Worm (Caenorhabditis elegans): Measurements from ENCODE around the gene fbxa-14.

Gene fbxa-14

DNA sequence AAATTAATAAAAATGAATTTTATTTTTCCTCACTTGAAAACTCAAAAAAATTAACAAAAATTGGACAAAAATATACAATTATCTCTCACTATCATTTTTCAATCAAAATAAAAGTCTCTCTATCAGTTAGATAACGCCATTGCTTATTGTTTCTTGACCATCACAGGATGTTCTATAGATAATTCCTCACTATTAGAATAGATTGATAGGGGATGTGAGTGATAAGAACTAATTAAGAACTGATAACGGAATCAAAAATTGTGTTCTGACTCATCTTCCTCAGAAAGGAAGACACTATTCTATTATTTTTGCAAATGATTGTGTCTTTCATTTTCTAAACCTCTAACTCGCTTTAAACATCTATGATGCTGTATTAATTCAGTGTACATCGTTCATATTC lies 35.3 kb downstream of the fbxa-14 start:
- TF ChIP-seq Y5F2A.4 (GFP tag; optimal IDR thresholded peaks at IDR 0.05) = no peak
- peak; percentile 53 for TF ChIP-seq pqm-1 (tag; optimal IDR thresholded peaks at IDR 0.05)
- no peak for TF ChIP-seq daf-16 (GFP tag; optimal IDR thresholded peaks at IDR 0.05)
- peak; percentile 18 for TF ChIP-seq daf-16 (tag; optimal IDR thresholded peaks at IDR 0.05)
- no peak for TF ChIP-seq unc-62 (GFP tag; optimal IDR thresholded peaks at IDR 0.05 in 1 of 2)
- no peak for TF ChIP-seq unc-62 (tag; optimal IDR thresholded peaks at IDR 0.05)
- TF ChIP-seq nhr-28 (tag; optimal IDR thresholded peaks at IDR 0.05) = peak; percentile 39

DNA sequence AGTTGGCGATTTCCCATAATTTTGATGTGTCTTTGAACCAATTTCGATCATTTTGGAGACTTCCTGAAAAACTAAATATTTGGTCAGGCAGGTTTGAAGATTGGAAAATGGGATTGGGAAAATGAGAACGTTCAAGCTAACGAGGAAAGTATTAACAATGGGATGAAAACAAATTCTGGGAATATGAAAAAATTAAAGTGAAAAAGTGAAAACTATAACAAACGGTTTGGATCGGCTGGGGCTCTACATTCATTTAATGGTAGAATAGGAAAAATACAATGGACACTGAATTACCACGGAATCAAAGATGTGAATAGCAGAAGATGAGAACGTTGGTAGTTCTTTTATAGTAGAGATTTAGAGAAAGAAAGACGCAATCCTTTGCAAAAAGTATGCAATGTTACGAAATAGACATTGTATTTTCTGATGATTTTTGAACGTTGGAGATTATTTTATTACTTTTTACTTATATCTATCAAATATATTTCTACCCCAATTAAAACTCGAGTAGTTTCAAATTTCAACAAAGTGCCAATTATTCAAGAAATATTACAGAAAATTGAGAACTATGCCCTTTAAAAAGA lies 35.8 kb downstream of the fbxa-14 start, which contains the start of gene fbxa-50:
fbxa-50 (minus strand) TSS at position 51 of the 584 bp plus-strand sequence.
- no peak for TF ChIP-seq F44E2.7 (GFP tag; IDR thresholded peaks at IDR 0.05)
- peak; percentile 77 for TF ChIP-seq zip-2 (tag; optimal IDR thresholded peaks at IDR 0.05)

DNA sequence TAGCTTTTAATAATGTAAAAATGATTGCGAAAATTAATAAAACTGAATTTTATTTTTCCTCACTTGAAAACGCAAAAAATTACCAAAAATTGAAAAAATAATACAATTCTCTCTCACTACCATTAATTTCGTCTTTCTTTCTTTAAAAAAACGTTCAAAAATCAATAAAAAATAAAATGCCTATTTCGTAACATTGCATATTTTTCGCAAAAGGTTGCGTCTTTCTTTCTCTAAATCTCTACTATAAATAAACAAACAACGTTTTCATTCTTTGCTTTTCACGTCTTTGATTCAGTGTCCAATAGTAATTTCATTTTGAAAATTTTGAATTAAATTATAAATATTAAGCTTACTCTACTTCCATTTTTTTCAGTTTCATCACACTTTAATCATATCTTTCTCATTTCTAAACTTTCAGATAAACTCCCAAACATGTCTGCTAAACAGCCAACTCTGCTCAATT lies 39.8 kb downstream of the fbxa-14 start, which contains the start of gene fbxa-37:
fbxa-37 (plus strand) TSS at position 413 of the 463 bp plus-strand sequence.
- TF ChIP-seq mep-1 (tag; optimal IDR thresholded peaks at IDR 0.05) (peak; percentile 43), zip-2 (tag; optimal IDR thresholded peaks at IDR 0.05) (peak; percentile 98), fos-1 (tag; optimal IDR thresholded peaks at IDR 0.05) (no peak), ztf-7 (tag; optimal IDR thresholded peaks at IDR 0.05) (peak; percentile 88), ceh-28 (tag; optimal IDR thresholded peaks at IDR 0.05) (no peak), dve-1 (tag; optimal IDR thresholded peaks at IDR 0.05; ENCODE audit: insufficient read depth) (peak; percentile 36), daf-16 (GFP tag; optimal IDR thresholded peaks at IDR 0.05) (no peak), daf-16 (tag; optimal IDR thresholded peaks at IDR 0.05) (peak; percentile 36), T20F7.1 (GFP tag; optimal IDR thresholded peaks at IDR 0.05) (peak; percentile 6), lsy-2 (tag; optimal IDR thresholded peaks at IDR 0.05) (peak in 1 of 2 experiments; percentile 71)

DNA sequence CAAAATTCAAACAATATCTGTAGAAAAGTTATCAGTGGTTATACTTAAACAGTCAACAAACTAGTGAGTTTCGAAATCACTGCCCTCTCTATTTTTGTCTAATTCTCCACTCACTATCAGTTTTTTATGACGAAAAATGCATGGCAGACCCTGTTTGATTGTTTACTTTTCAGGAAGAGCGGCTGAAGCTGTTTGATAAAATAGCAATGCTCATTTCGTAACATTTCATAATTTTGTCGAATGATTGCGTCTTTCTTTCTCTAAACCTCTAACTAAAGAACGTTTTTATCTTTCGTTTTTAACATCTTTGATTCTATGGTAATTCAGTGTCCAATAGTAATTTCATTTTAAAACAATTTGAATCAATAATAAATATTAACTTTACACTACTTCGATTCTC lies 45.2 kb downstream of the fbxa-14 start:
- TF ChIP-seq mdl-1 (tag; optimal IDR thresholded peaks at IDR 0.05) (peak in 1 of 2 experiments; percentile 88), ceh-62 (tag; optimal IDR thresholded peaks at IDR 0.05) (no peak), hlh-30 (tag; optimal IDR thresholded peaks at IDR 0.05; ENCODE audit: insufficient read depth) (peak; percentile 47), madf-5 (GFP tag; IDR thresholded peaks at IDR 0.05) (no peak), daf-16 (GFP tag; optimal IDR thresholded peaks at IDR 0.05) (peak in 1 of 2 experiments; percentile 95), daf-16 (tag; optimal IDR thresholded peaks at IDR 0.05) (peak; percentile 99), nhr-237 (tag; optimal IDR thresholded peaks at IDR 0.05) (no peak), lin-38 (GFP tag; IDR thresholded peaks at IDR 0.05) (no peak), nhr-41 (GFP tag; IDR thresholded peaks at IDR 0.05) (peak; percentile 61; the same call in 1 of the 2 replicates), T20F7.1 (GFP tag; optimal IDR thresholded peaks at IDR 0.05) (peak; percentile 76), nhr-48 (tag; optimal IDR thresholded peaks at IDR 0.05) (peak; percentile 76), mep-1 (tag; optimal IDR thresholded peaks at IDR 0.05) (peak; percentile 37), mxl-3 (GFP tag; optimal IDR thresholded peaks at IDR 0.05) (peak; percentile 74), pha-4 (GFP tag; IDR thresholded peaks at IDR 0.05) (peak; percentile 61; the same call in 1 of the 2 replicates), pha-4 (tag; optimal IDR thresholded peaks at IDR 0.05) (peak; percentile 36), ztf-7 (tag; optimal IDR thresholded peaks at IDR 0.05) (peak; percentile 84), zfp-3 (GFP tag; conservative IDR thresholded peaks at IDR 0.05) (no peak), nhr-111 (GFP tag; optimal IDR thresholded peaks at IDR 0.05) (no peak), mdt-29 (GFP tag; IDR thresholded peaks at IDR 0.05) (no peak), hlh-11 (tag; optimal IDR thresholded peaks at IDR 0.05) (peak; percentile 97), nhr-10 (tag; optimal IDR thresholded peaks at IDR 0.05) (peak; percentile 35), spr-3 (GFP tag; optimal IDR thresholded peaks at IDR 0.05) (no peak), fos-1 (tag; optimal IDR thresholded peaks at IDR 0.05) (peak; percentile 46), jun-1 (tag; optimal IDR thresholded peaks at IDR 0.05) (peak; percentile 33), mxl-2 (GFP tag; conservative IDR thresholded peaks at IDR 0.05) (no peak), lin-1 (GFP tag; IDR thresholded peaks at IDR 0.05) (peak; percentile 93), F49E8.2 (tag; optimal IDR thresholded peaks at IDR 0.05; ENCODE audit: borderline replicate concordance) (no peak), nhr-102 (tag; optimal IDR thresholded peaks at IDR 0.05) (peak; percentile 76), nhr-77 (tag; optimal IDR thresholded peaks at IDR 0.05) (peak; percentile 94), lin-15B (tag; optimal IDR thresholded peaks at IDR 0.05) (no peak), ZK337.2 (GFP tag; IDR thresholded peaks at IDR 0.05) (no peak), hif-1 (tag; optimal IDR thresholded peaks at IDR 0.05) (peak in 1 of 2 experiments; percentile 45), F44E2.7 (GFP tag; IDR thresholded peaks at IDR 0.05) (no peak), zip-11 (GFP tag; IDR thresholded peaks at IDR 0.05) (no peak), nhr-6 (tag; optimal IDR thresholded peaks at IDR 0.05) (peak; percentile 73)
